Fruit fly (Drosophila melanogaster) whole organism, embryonic: ENCODE results near the gene Trhn.

ENCODE experiments used
- Antp ChIP-seq: fragments of 200-800 bp; sonication (Bioruptor generic); optimal IDR thresholded peaks from 3 replicates; lab custom pipeline; 2016; ENCODE audit warnings: missing biosample characterization, missing genetic modification characterization
- Atf-2 ChIP-seq: fragments of 200-800 bp; sonication (Bioruptor generic); optimal IDR thresholded peaks from 2 replicates; lab custom pipeline; 2016; ENCODE audit warnings: missing biosample characterization, missing genetic modification characterization
- Atf3 ChIP-seq: fragments of 200-800 bp; sonication (Bioruptor generic); optimal IDR thresholded peaks from 3 replicates; lab custom pipeline; 2016; ENCODE audit warnings: missing biosample characterization, missing genetic modification characterization
- B-H2 ChIP-seq: fragments of 200-800 bp; sonication (Bioruptor generic); optimal IDR thresholded peaks from 2 replicates; lab custom pipeline; 2018; ENCODE audit warnings: missing biosample characterization, mild to moderate bottlenecking, missing genetic modification characterization
- C15 ChIP-seq: fragments of 200-800 bp; sonication (Bioruptor generic); IDR thresholded peaks from 3 replicates; pipeline ENCODE4 v1.3.6; 2022; ENCODE audit warnings: missing biosample characterization, missing genetic modification characterization
- CG10209 ChIP-seq: fragments of 200-800 bp; sonication (Bioruptor generic); optimal IDR thresholded peaks from 3 replicates; lab custom pipeline; 2017; ENCODE audit warnings: missing biosample characterization, mild to moderate bottlenecking, missing genetic modification characterization, missing genetic modification reagents
- CG11504 ChIP-seq: fragments of 200-800 bp; sonication (Bioruptor generic); optimal IDR thresholded peaks from 3 replicates; lab custom pipeline; 2019; ENCODE audit warnings: missing biosample characterization, mild to moderate bottlenecking, missing genetic modification characterization, moderate library complexity
- CG11723 ChIP-seq: fragments of 200-800 bp; sonication (Bioruptor generic); optimal IDR thresholded peaks from 2 replicates; lab custom pipeline; 2017; ENCODE audit warnings: missing biosample characterization, mild to moderate bottlenecking, missing genetic modification characterization
- CG12219 ChIP-seq: fragments of 200-800 bp; sonication (Bioruptor generic); optimal IDR thresholded peaks from 3 replicates; lab custom pipeline; 2018; ENCODE audit warnings: missing biosample characterization, mild to moderate bottlenecking, missing genetic modification characterization
- CG12299 ChIP-seq: fragments of 200-800 bp; sonication (Bioruptor generic); optimal IDR thresholded peaks from 2 replicates; lab custom pipeline; 2018; ENCODE audit warnings: missing biosample characterization, mild to moderate bottlenecking, missing genetic modification characterization
- CG12769 ChIP-seq: fragments of 200-800 bp; sonication (Bioruptor generic); optimal IDR thresholded peaks from 2 replicates; lab custom pipeline; 2019; ENCODE audit warnings: missing biosample characterization, mild to moderate bottlenecking, missing genetic modification characterization, moderate library complexity
- CG1602 ChIP-seq: fragments of 200-800 bp; sonication (Bioruptor generic); optimal IDR thresholded peaks from 3 replicates; lab custom pipeline; 2016; ENCODE audit warnings: missing biosample characterization, missing genetic modification characterization
- CG18262 ChIP-seq: fragments of 200-800 bp; optimal IDR thresholded peaks from 3 replicates; lab custom pipeline; 2019; ENCODE audit warnings: missing biosample characterization, mild to moderate bottlenecking, missing genetic modification characterization, moderate library complexity
- CG2712 ChIP-seq: fragments of 200-800 bp; optimal IDR thresholded peaks from 3 replicates; lab custom pipeline; 2019; ENCODE audit warnings: missing biosample characterization, mild to moderate bottlenecking, missing genetic modification characterization, moderate library complexity
- CG30431 ChIP-seq: fragments of 200-800 bp; sonication (Bioruptor generic); optimal IDR thresholded peaks from 2 replicates; lab custom pipeline; 2017; ENCODE audit warnings: missing biosample characterization, missing genetic modification characterization
- CG32767 ChIP-seq: fragments of 200-800 bp; sonication (Bioruptor generic); IDR thresholded peaks from 2 replicates; pipeline ENCODE4 v1.3.6; 2022; ENCODE audit warnings: missing biosample characterization, missing genetic modification characterization
- CG34224 ChIP-seq: fragments of 200-800 bp; sonication (Bioruptor generic); IDR thresholded peaks from 3 replicates; pipeline ENCODE4 v1.3.6; 2022; ENCODE audit warnings: missing biosample characterization, missing genetic modification characterization; ENCODE audit not compliant: partially characterized antibody
- CG7928 ChIP-seq: fragments of 200-800 bp; sonication (Bioruptor generic); optimal IDR thresholded peaks from 2 replicates; lab custom pipeline; 2017; ENCODE audit warnings: missing biosample characterization, mild to moderate bottlenecking, missing genetic modification characterization
- CG8290 ChIP-seq, 3 experiments: fragments of 200-800 bp; sonication (Bioruptor generic); optimal IDR thresholded peaks; 2 replicates each; lab custom pipeline; 2016 to 2019; ENCODE audit warnings: missing biosample characterization in 3 of 3, missing genetic modification characterization in 3 of 3, mild to moderate bottlenecking in 2 of 3, moderate library complexity in 1 of 3
- Camta ChIP-seq: fragments of 200-800 bp; sonication (Bioruptor generic); optimal IDR thresholded peaks from 2 replicates; lab custom pipeline; 2016; ENCODE audit warnings: missing biosample characterization, missing genetic modification characterization
- D19B ChIP-seq: fragments of 200-800 bp; sonication (Bioruptor generic); optimal IDR thresholded peaks from 2 replicates; lab custom pipeline; 2017; ENCODE audit warnings: missing biosample characterization, mild to moderate bottlenecking, missing genetic modification characterization
- Dip2 ChIP-seq: fragments of 200-800 bp; sonication (Bioruptor generic); IDR thresholded peaks from 2 replicates; pipeline ENCODE4 v1.3.6; 2022; ENCODE audit warnings: missing biosample characterization, missing genetic modification characterization
- E2f2 ChIP-seq: fragments of 200-800 bp; sonication (Bioruptor generic); IDR thresholded peaks from 2 replicates; pipeline ENCODE4 v1.3.6; 2022; ENCODE audit warnings: missing biosample characterization, missing genetic modification characterization
- HmgZ ChIP-seq: fragments of 200-800 bp; sonication (Bioruptor generic); optimal IDR thresholded peaks from 2 replicates; lab custom pipeline; 2018; ENCODE audit warnings: missing biosample characterization, mild to moderate bottlenecking, missing genetic modification characterization
- Hsf ChIP-seq: fragments of 200-800 bp; sonication (Bioruptor generic); optimal IDR thresholded peaks from 3 replicates; lab custom pipeline; 2016; ENCODE audit warnings: missing biosample characterization, missing genetic modification characterization
- NC2β ChIP-seq: fragments of 200-800 bp; sonication (Bioruptor generic); optimal IDR thresholded peaks from 2 replicates; lab custom pipeline; 2016; ENCODE audit warnings: missing biosample characterization, missing genetic modification characterization
- Opbp ChIP-seq: fragments of 200-800 bp; sonication (Bioruptor generic); IDR thresholded peaks from 3 replicates; pipeline ENCODE4 v1.3.6; 2022; ENCODE audit warnings: missing biosample characterization, missing genetic modification characterization; ENCODE audit not compliant: partially characterized antibody
- Pdp1 ChIP-seq, 2 experiments: fragments of 200-800 bp; sonication (Bioruptor generic); optimal IDR thresholded peaks; 3 replicates each; lab custom pipeline; 2016; ENCODE audit warnings: missing biosample characterization in 2 of 2, missing genetic modification characterization in 2 of 2, mild to moderate bottlenecking in 1 of 2, moderate library complexity in 1 of 2
- Rx ChIP-seq: fragments of 200-800 bp; sonication (Bioruptor generic); IDR thresholded peaks from 2 replicates; pipeline ENCODE4 v1.3.6; 2022; ENCODE audit warnings: missing biosample characterization, missing genetic modification characterization
- Sox102F ChIP-seq: fragments of 200-800 bp; sonication (Bioruptor generic); optimal IDR thresholded peaks from 2 replicates; lab custom pipeline; 2018; ENCODE audit warnings: missing biosample characterization, mild to moderate bottlenecking, missing genetic modification characterization, moderate library complexity
- ara ChIP-seq: fragments of 200-800 bp; sonication (Bioruptor generic); IDR thresholded peaks from 2 replicates; pipeline ENCODE4 v1.3.6; 2022; ENCODE audit warnings: missing biosample characterization, missing genetic modification characterization
- bab2 ChIP-seq: fragments of 200-800 bp; sonication (Bioruptor generic); optimal IDR thresholded peaks from 2 replicates; lab custom pipeline; 2016; ENCODE audit warnings: missing biosample characterization, missing genetic modification characterization
- bigmax ChIP-seq: fragments of 200-800 bp; sonication (Bioruptor generic); optimal IDR thresholded peaks from 2 replicates; lab custom pipeline; 2018; ENCODE audit warnings: missing biosample characterization, mild to moderate bottlenecking, missing genetic modification characterization
- btn ChIP-seq: fragments of 200-800 bp; sonication (Bioruptor generic); optimal IDR thresholded peaks from 2 replicates; lab custom pipeline; 2016; ENCODE audit warnings: missing biosample characterization, missing genetic modification characterization
- ci ChIP-seq: fragments of 200-800 bp; sonication (Bioruptor generic); IDR thresholded peaks from 3 replicates; pipeline ENCODE4 v1.3.6; 2022; ENCODE audit warnings: missing biosample characterization, missing genetic modification characterization
- dimm ChIP-seq: fragments of 200-800 bp; sonication (Bioruptor generic); IDR thresholded peaks from 2 replicates; pipeline ENCODE4 v1.3.6; 2022; ENCODE audit warnings: missing biosample characterization, missing genetic modification characterization
- dm ChIP-seq: fragments of 200-800 bp; sonication (Bioruptor generic); optimal IDR thresholded peaks from 3 replicates; lab custom pipeline; 2016; ENCODE audit warnings: missing biosample characterization, missing genetic modification characterization
- dysf ChIP-seq: fragments of 200-800 bp; sonication (Bioruptor generic); IDR thresholded peaks from 3 replicates; pipeline ENCODE4 v1.3.6; 2022; ENCODE audit warnings: missing biosample characterization, missing genetic modification characterization
- fd64A ChIP-seq: fragments of 200-800 bp; sonication (Bioruptor generic); optimal IDR thresholded peaks from 3 replicates; lab custom pipeline; 2018; ENCODE audit warnings: missing biosample characterization, mild to moderate bottlenecking, missing genetic modification characterization
- inv ChIP-seq: fragments of 200-800 bp; sonication (Bioruptor generic); IDR thresholded peaks from 2 replicates; pipeline ENCODE4 v1.3.6; 2022; ENCODE audit warnings: missing biosample characterization, missing genetic modification characterization; ENCODE audit not compliant: partially characterized antibody
- luna ChIP-seq: fragments of 200-800 bp; sonication (Bioruptor generic); optimal IDR thresholded peaks from 2 replicates; lab custom pipeline; 2016; ENCODE audit warnings: missing biosample characterization, missing genetic modification characterization
- peb ChIP-seq: fragments of 200-800 bp; sonication (Bioruptor generic); IDR thresholded peaks from 2 replicates; pipeline ENCODE4 v1.3.6; 2022; ENCODE audit warnings: missing biosample characterization, missing genetic modification characterization
- pnt ChIP-seq: fragments of 200-800 bp; sonication (Bioruptor generic); optimal IDR thresholded peaks from 3 replicates; lab custom pipeline; 2016; ENCODE audit warnings: missing biosample characterization, missing genetic modification characterization
- row ChIP-seq: fragments of 200-800 bp; sonication (Bioruptor generic); IDR thresholded peaks from 3 replicates; pipeline ENCODE4 v1.3.6; 2022; ENCODE audit warnings: missing biosample characterization, missing genetic modification characterization
- sisA ChIP-seq: fragments of 200-800 bp; sonication (Bioruptor generic); IDR thresholded peaks from 2 replicates; pipeline ENCODE4 v1.3.6; 2022; ENCODE audit warnings: missing biosample characterization, missing genetic modification characterization
- tin ChIP-seq: fragments of 200-800 bp; sonication (Bioruptor generic); optimal IDR thresholded peaks from 3 replicates; lab custom pipeline; 2016; ENCODE audit warnings: missing biosample characterization, missing genetic modification characterization
- unc-4 ChIP-seq: fragments of 200-800 bp; sonication (Bioruptor generic); IDR thresholded peaks from 2 replicates; pipeline ENCODE4 v1.3.6; 2022; ENCODE audit warnings: missing biosample characterization, missing genetic modification characterization; ENCODE audit not compliant: partially characterized antibody
- zf30C ChIP-seq: fragments of 200-800 bp; sonication (Bioruptor generic); optimal IDR thresholded peaks from 3 replicates; lab custom pipeline; 2018; ENCODE audit warnings: missing biosample characterization, mild to moderate bottlenecking, missing genetic modification characterization

Gene Trhn

dm6 chr3L:1204674-1205547, 11.9 kb upstream of the Trhn start, which contains the start of gene CG9119 (continued):
- TF ChIP-seq E2f2 (GFP tag; lab: Robert Waterston, UW) = peak; percentile 29; the same call in 1 of the 2 replicates
- peak; percentile 37 for TF ChIP-seq CG11723
- TF ChIP-seq CG34224 = no peak
- peak; percentile 71 for TF ChIP-seq Antp (GFP tag; lab: Kevin White, UChicago)
- no peak for TF ChIP-seq dimm (GFP tag; lab: Robert Waterston, UW)
- peak; percentile 70 for TF ChIP-seq dysf (GFP tag; lab: Robert Waterston, UW)
- TF ChIP-seq pnt (GFP tag; lab: Kevin White, UChicago) = peak; percentile 64
- TF ChIP-seq HmgZ = peak; percentile 42
- peak; percentile 61 for TF ChIP-seq Hsf
- TF ChIP-seq bigmax (GFP tag; lab: Kevin White, UChicago) = no peak
- TF ChIP-seq CG10209 (GFP tag; lab: Kevin White, UChicago) = peak; percentile 74
- no peak for TF ChIP-seq dm
- peak; percentile 42 to 66 for TF ChIP-seq Pdp1 (GFP tag; optimal IDR thresholded peaks at IDR 0.05; lab: Kevin White, UChicago)
- peak; percentile 69 for TF ChIP-seq D19B (GFP tag; lab: Kevin White, UChicago)
- TF ChIP-seq CG18262 (tag; lab: Kevin White, UChicago) = peak; percentile 74
- TF ChIP-seq CG1602 (GFP tag; lab: Kevin White, UChicago) = peak; percentile 36
- peak; percentile 37 for TF ChIP-seq bab2 (GFP tag; lab: Kevin White, UChicago)
- no peak for TF ChIP-seq ci (GFP tag; lab: Robert Waterston, UW)
- TF ChIP-seq CG12769 (tag; lab: Kevin White, UChicago) = peak; percentile 63
- TF ChIP-seq Dip2 = peak; percentile 11; the same call in 1 of the 2 replicates
- TF ChIP-seq zf30C (GFP tag; lab: Kevin White, UChicago) = no peak
- peak; percentile 49 for TF ChIP-seq CG30431 (GFP tag; lab: Kevin White, UChicago)
- no peak for TF ChIP-seq CG8290 (GFP tag; optimal IDR thresholded peaks at IDR 0.05; lab: Kevin White, UChicago)
- TF ChIP-seq CG8290 (tag; optimal IDR thresholded peaks at IDR 0.05; lab: Kevin White, UChicago) = peak in 1 of 2 experiments; percentile 35
- no peak for TF ChIP-seq luna (GFP tag; lab: Kevin White, UChicago)
- TF ChIP-seq Atf-2 (GFP tag; lab: Kevin White, UChicago) = peak; percentile 54
- peak; percentile 37 for TF ChIP-seq Sox102F (GFP tag; lab: Kevin White, UChicago)
- TF ChIP-seq CG12299 (tag; lab: Kevin White, UChicago) = peak; percentile 29
- peak; percentile 13 for TF ChIP-seq tin (GFP tag; lab: Kevin White, UChicago)
- peak; percentile 56 for TF ChIP-seq Camta (GFP tag; lab: Kevin White, UChicago)
- peak; percentile 27 for TF ChIP-seq NC2β (GFP tag; lab: Kevin White, UChicago)
- no peak for TF ChIP-seq Atf3
- peak; percentile 75 for TF ChIP-seq CG11504 (tag; lab: Kevin White, UChicago)
- no peak for TF ChIP-seq Rx
- peak; percentile 19 for TF ChIP-seq B-H2 (GFP tag; lab: Kevin White, UChicago)
- peak; percentile 89 for TF ChIP-seq row (GFP tag; lab: Robert Waterston, UW)
- TF ChIP-seq ara (GFP tag; lab: Robert Waterston, UW) = 0 out of 2 replicates have a peak, but pooled peaks have one; percentile 6
- TF ChIP-seq CG2712 (tag; lab: Kevin White, UChicago) = peak; percentile 66
- TF ChIP-seq peb = 0 out of 2 replicates have a peak, but pooled peaks have one; percentile 13
- TF ChIP-seq Opbp = no peak
- no peak; the same call in 1 of the 2 replicates for TF ChIP-seq sisA (GFP tag; lab: Robert Waterston, UW)
- TF ChIP-seq inv = no peak
- TF ChIP-seq CG7928 = peak; percentile 13
- no peak for TF ChIP-seq C15 (GFP tag; lab: Robert Waterston, UW)
- TF ChIP-seq fd64A (GFP tag; lab: Kevin White, UChicago) = peak; percentile 45
- TF ChIP-seq btn (GFP tag; lab: Kevin White, UChicago) = peak; percentile 39
- no peak for TF ChIP-seq unc-4
- peak; percentile 45; the same call in 1 of the 2 replicates for TF ChIP-seq CG32767
- peak; percentile 58 for TF ChIP-seq CG12219 (GFP tag; lab: Kevin White, UChicago)
